Worm (Caenorhabditis elegans) whole organism, late embryonic: Measurements from ENCODE around the gene lin-31.
A peak's percentile ranks its signal among the peaks of the same experiment; 100 is the strongest.

Experiments
- K09A11.1 ChIP-seq: sonication (generic microtip); optimal IDR thresholded peaks from 2 replicates; lab custom pipeline; 2017; ENCODE audit warnings: antibody characterized with exemption, mild to moderate bottlenecking, missing genetic modification characterization, missing compliant biosample characterization; ENCODE audit not compliant: insufficient read depth
- T23F11.4 ChIP-seq: fragments of 200-800 bp; sonication (Bioruptor generic); optimal IDR thresholded peaks from 2 replicates; lab custom pipeline; 2018; ENCODE audit warnings: mild to moderate bottlenecking, missing genetic modification characterization, missing compliant biosample characterization
- Y22D7AL.16 ChIP-seq: sonication (generic microtip); optimal IDR thresholded peaks from 2 replicates; lab custom pipeline; 2016; ENCODE audit warnings: missing genetic modification characterization, missing compliant biosample characterization
- ahr-1 ChIP-seq: sonication (generic microtip); optimal IDR thresholded peaks from 2 replicates; lab custom pipeline; 2016; ENCODE audit warnings: missing genetic modification characterization, missing compliant biosample characterization
- ceh-19 ChIP-seq: fragments of 200-800 bp; sonication (Bioruptor generic); optimal IDR thresholded peaks from 2 replicates; lab custom pipeline; 2018; ENCODE audit warnings: mild to moderate bottlenecking, missing genetic modification characterization, missing compliant biosample characterization
- ceh-22 ChIP-seq: sonication (generic microtip); optimal IDR thresholded peaks from 2 replicates; lab custom pipeline; 2017; ENCODE audit warnings: missing biosample characterization, missing genetic modification characterization
- ceh-31 ChIP-seq: sonication (generic microtip); optimal IDR thresholded peaks from 2 replicates; lab custom pipeline; 2016; ENCODE audit warnings: missing genetic modification characterization, missing compliant biosample characterization
- ceh-34 ChIP-seq: sonication (generic microtip); optimal IDR thresholded peaks from 2 replicates; lab custom pipeline; 2016; ENCODE audit warnings: mild to moderate bottlenecking, missing genetic modification characterization, missing compliant biosample characterization
- ceh-6 ChIP-seq: fragments of 200-800 bp; sonication (Bioruptor generic); optimal IDR thresholded peaks from 2 replicates; lab custom pipeline; 2018; ENCODE audit warnings: mild to moderate bottlenecking, missing genetic modification characterization, missing compliant biosample characterization
- che-1 ChIP-seq: sonication (generic microtip); optimal IDR thresholded peaks from 2 replicates; lab custom pipeline; 2016; ENCODE audit warnings: mild to moderate bottlenecking, missing genetic modification characterization, missing compliant biosample characterization
- dve-1 ChIP-seq: sonication (generic microtip); optimal IDR thresholded peaks from 2 replicates; lab custom pipeline; 2017; ENCODE audit warnings: antibody characterized with exemption, mild to moderate bottlenecking, missing genetic modification characterization, missing compliant biosample characterization
- elt-4 ChIP-seq: sonication (generic microtip); optimal IDR thresholded peaks from 2 replicates; lab custom pipeline; 2016; ENCODE audit warnings: missing genetic modification characterization, missing compliant biosample characterization
- eyg-1 ChIP-seq: sonication (generic microtip); optimal IDR thresholded peaks from 2 replicates; lab custom pipeline; 2016; ENCODE audit warnings: missing genotype, missing genetic modification characterization, missing compliant biosample characterization
- fkh-10 ChIP-seq: fragments of 150-350 bp; optimal IDR thresholded peaks from 2 replicates; lab custom pipeline; 2014; ENCODE audit warnings: missing biosample characterization, missing genetic modification reagents, missing genetic modification characterization
- fkh-6 ChIP-seq: sonication (generic microtip); optimal IDR thresholded peaks from 2 replicates; lab custom pipeline; 2016; ENCODE audit warnings: missing genetic modification characterization, missing compliant biosample characterization
- hlh-30 ChIP-seq: sonication (generic microtip); optimal IDR thresholded peaks from 2 replicates; lab custom pipeline; 2017; ENCODE audit warnings: antibody characterized with exemption, missing genetic modification characterization, missing compliant biosample characterization; ENCODE audit not compliant: insufficient read depth
- hlh-6 ChIP-seq: sonication (generic microtip); optimal IDR thresholded peaks from 2 replicates; lab custom pipeline; 2016; ENCODE audit warnings: missing genotype, missing genetic modification characterization, missing compliant biosample characterization
- lin-11 ChIP-seq: fragments of 200-800 bp; sonication (Bioruptor generic); optimal IDR thresholded peaks from 2 replicates; lab custom pipeline; 2018; ENCODE audit warnings: mild to moderate bottlenecking, missing genetic modification characterization, missing compliant biosample characterization
- mec-3 ChIP-seq: sonication (generic microtip); optimal IDR thresholded peaks from 2 replicates; lab custom pipeline; 2016; ENCODE audit warnings: borderline replicate concordance, missing genetic modification characterization, missing compliant biosample characterization
- nfya-1 ChIP-seq: sonication (generic microtip); optimal IDR thresholded peaks from 2 replicates; lab custom pipeline; 2017; ENCODE audit warnings: missing genetic modification characterization, mild to moderate bottlenecking, missing compliant biosample characterization, antibody characterized with exemption, moderate library complexity
- nhr-232 ChIP-seq: sonication (generic microtip); optimal IDR thresholded peaks from 2 replicates; lab custom pipeline; 2016; ENCODE audit warnings: missing genetic modification characterization, missing compliant biosample characterization
- odd-2 ChIP-seq: sonication (generic microtip); optimal IDR thresholded peaks from 2 replicates; lab custom pipeline; 2017; ENCODE audit warnings: antibody characterized with exemption, mild to moderate bottlenecking, missing genetic modification characterization, missing compliant biosample characterization
- pat-9 ChIP-seq: fragments of 200-800 bp; sonication (Bioruptor generic); optimal IDR thresholded peaks from 2 replicates; lab custom pipeline; 2018; ENCODE audit warnings: mild to moderate bottlenecking, missing genetic modification characterization, moderate library complexity, missing compliant biosample characterization
- pqm-1 ChIP-seq: sonication (generic microtip); optimal IDR thresholded peaks from 2 replicates; lab custom pipeline; 2016; ENCODE audit warnings: missing genetic modification characterization, missing compliant biosample characterization
- pros-1 ChIP-seq: fragments of 150-350 bp; optimal IDR thresholded peaks from 2 replicates; lab custom pipeline; 2014; ENCODE audit warnings: missing biosample characterization, missing genetic modification reagents, missing genetic modification characterization
- syd-9 ChIP-seq: sonication (generic microtip); optimal IDR thresholded peaks from 2 replicates; lab custom pipeline; 2016; ENCODE audit warnings: mild to moderate bottlenecking, missing genetic modification characterization, moderate library complexity, missing compliant biosample characterization
- tbx-7 ChIP-seq: sonication (generic microtip); optimal IDR thresholded peaks from 2 replicates; lab custom pipeline; 2016; ENCODE audit warnings: missing genotype, missing genetic modification characterization, missing compliant biosample characterization
- ttx-3 ChIP-seq: sonication (generic microtip); optimal IDR thresholded peaks from 2 replicates; lab custom pipeline; 2016; ENCODE audit warnings: missing genetic modification reagents, missing genetic modification characterization, missing compliant biosample characterization
- unc-3 ChIP-seq, 2 experiments: fragments of 200-800 bp in 1 of 2; sonication (Bioruptor generic) in 1 of 2; sonication (generic microtip) in 1 of 2; conservative IDR thresholded peaks in 1 of 2; optimal IDR thresholded peaks in 1 of 2; 2 replicates each; pipeline versions ENCODE4 v1.3.6 to Lab custom; 2016 to 2022; ENCODE audit warnings: missing compliant biosample characterization in 2 of 2, missing genetic modification characterization in 2 of 2, missing genetic modification reagents in 1 of 2
- unc-42 ChIP-seq: sonication (generic microtip); optimal IDR thresholded peaks from 2 replicates; lab custom pipeline; 2016; ENCODE audit warnings: missing genotype, missing genetic modification characterization, missing compliant biosample characterization
- unc-55 ChIP-seq: sonication (generic microtip); optimal IDR thresholded peaks from 2 replicates; lab custom pipeline; 2017; ENCODE audit warnings: missing biosample characterization, missing genetic modification reagents, missing genetic modification characterization
- unc-86 ChIP-seq: sonication (generic microtip); optimal IDR thresholded peaks from 2 replicates; lab custom pipeline; 2016; ENCODE audit warnings: missing genetic modification characterization, missing compliant biosample characterization
- ztf-16 ChIP-seq: sonication (generic microtip); optimal IDR thresholded peaks from 2 replicates; lab custom pipeline; 2017; ENCODE audit warnings: missing genetic modification characterization, missing compliant biosample characterization

Gene lin-31

DNA sequence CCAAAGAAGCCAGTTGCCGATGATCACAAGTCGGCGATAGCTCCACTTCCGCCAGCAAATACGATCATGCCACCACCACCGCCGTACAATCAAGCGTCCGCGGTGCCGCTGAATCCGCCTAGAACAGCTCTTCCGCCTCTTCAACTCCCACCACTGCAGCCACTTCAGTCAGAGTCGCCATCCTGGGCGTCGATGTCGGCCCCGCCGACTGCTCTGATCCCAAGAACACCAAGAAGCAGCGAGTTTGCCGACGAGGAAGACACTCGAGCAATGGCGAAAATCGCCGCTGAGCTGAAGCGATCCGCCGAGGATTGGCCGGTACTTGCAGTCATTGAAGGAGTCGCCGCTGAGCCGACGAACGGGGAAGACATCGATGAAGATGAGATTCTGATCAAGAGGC lies 14.3 kb upstream of the lin-31 start:
- TF ChIP-seq che-1 (tag; lab: Kevin White, UChicago) (no peak), mec-3 (tag; lab: Kevin White, UChicago) (peak; percentile 34)
- TF ChIP-seq, all 69 proteins: peak for 1

DNA sequence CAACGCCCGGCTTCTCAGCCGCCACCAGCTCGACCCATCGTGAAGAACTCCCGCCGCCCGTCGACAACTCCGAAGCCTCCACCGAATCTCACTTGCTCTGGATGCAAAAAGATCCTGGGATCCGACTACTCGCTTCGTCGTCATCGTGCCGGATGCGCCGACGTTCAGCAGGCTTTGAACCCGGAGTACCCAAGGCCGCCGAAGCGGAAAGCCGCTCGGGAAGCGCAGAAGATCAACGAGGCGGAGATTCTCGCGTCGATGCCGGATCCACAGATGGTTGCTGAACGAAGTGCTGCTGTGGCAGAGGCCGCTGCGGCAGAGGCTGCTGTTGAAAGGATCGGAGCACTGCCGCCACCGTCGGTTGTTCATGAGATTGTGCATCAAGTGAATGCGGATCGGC lies 13.5 kb upstream of the lin-31 start:
- no peak for TF ChIP-seq nfya-1 (tag; lab: Kevin White, UChicago)
- TF ChIP-seq fkh-10 (GFP tag; lab: Kevin White, UChicago): no peak
- TF ChIP-seq mec-3 (tag; lab: Kevin White, UChicago): no peak
- no peak for TF ChIP-seq hlh-30
- no peak for TF ChIP-seq nhr-232 (tag; lab: Kevin White, UChicago)
- no peak for TF ChIP-seq elt-4 (tag; lab: Kevin White, UChicago)
- no peak for TF ChIP-seq unc-86 (tag; lab: Kevin White, UChicago)
- TF ChIP-seq syd-9 (tag; lab: Kevin White, UChicago): no peak
- no peak for TF ChIP-seq dve-1
- TF ChIP-seq ttx-3 (tag; lab: Kevin White, UChicago): no peak

DNA sequence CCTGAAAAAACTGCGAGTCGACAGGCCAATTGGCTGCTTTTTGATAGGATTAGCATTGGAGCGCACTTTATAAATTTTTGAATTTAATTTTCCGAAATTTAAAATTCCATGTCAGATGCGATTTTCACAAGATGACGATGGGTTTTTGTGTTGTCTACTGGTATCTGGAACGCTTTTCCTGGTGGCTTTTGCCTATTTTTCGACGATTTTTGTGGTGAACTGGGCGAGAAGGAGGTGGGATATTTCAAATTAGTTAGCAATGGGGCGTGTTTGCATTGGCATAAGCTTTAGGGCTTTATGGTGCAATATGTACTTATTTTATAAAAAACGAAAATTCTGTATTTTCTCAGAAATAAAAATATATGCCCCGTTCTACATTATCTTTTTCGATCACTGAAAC lies 10.2 kb upstream of the lin-31 start, which contains the start of gene K10G6.9:
K10G6.9 (plus strand) TSS at position 110 of the 400 bp plus-strand sequence.
- TF ChIP-seq dve-1 (no peak), unc-55 (GFP tag; lab: Kevin White, UChicago) (no peak), hlh-6 (tag; lab: Kevin White, UChicago) (no peak), fkh-6 (tag; lab: Kevin White, UChicago) (no peak), tbx-7 (tag; lab: Kevin White, UChicago) (no peak), ceh-19 (no peak), nfya-1 (tag; lab: Kevin White, UChicago) (no peak), odd-2 (tag; lab: Kevin White, UChicago) (no peak), ceh-34 (tag; lab: Kevin White, UChicago) (no peak), ceh-6 (GFP tag; lab: Kevin White, UChicago) (no peak), unc-42 (tag; lab: Kevin White, UChicago) (no peak), ceh-22 (no peak), pqm-1 (tag; lab: Kevin White, UChicago) (no peak), T23F11.4 (GFP tag; lab: Kevin White, UChicago) (no peak), Y22D7AL.16 (tag; lab: Kevin White, UChicago) (no peak)

DNA sequence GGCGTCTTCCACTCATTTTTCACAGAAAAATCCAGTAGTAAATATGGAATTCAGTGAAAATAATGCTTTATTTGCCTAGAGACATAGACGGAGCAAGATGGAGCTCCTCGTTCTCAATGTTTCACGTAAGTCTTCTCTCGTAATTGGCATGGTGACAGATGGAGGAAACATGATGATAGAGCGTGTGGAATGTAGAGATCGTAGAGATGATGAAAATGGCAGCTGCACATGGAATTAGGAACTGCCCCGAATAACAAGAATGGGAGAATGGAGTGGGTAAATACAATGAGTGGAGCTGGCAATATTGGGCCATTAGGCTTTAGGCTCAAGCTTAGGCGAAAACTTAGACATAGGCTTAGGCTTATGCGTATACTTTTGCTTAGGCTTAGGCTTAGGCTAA lies 7.4 kb upstream of the lin-31 start, which contains the start of gene cank-26:
cank-26 (minus strand) TSS at position 113 of the 400 bp plus-strand sequence.
- TF ChIP-seq unc-42 (tag; lab: Kevin White, UChicago): peak; percentile 58
- TF ChIP-seq mec-3 (tag; lab: Kevin White, UChicago): no peak
- peak; percentile 52 for TF ChIP-seq ceh-31

DNA sequence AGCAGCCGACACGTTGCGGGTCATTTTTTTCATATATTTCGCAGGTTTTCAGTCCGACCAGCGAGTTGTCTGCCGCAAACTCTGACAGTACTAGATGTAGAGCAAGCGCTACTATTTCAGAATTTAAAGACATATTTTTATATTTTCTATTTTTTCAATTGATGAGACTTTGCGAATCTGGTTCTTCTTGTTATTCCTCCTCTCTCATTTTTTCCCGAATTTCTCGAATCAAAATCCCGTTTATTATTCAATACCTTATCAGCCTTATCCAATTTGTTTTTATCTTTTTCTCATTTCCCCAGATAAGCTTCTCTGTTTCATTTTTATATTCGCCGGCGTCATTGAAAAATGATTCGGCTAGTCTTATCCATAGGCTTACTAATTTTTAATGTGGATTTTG lies 6.4 kb upstream of the lin-31 start, which contains the start of gene dos-2:
dos-2 (plus strand) TSS at position 301 of the 400 bp plus-strand sequence.
- TF ChIP-seq pros-1 (no peak), eyg-1 (tag; lab: Kevin White, UChicago) (no peak)

DNA sequence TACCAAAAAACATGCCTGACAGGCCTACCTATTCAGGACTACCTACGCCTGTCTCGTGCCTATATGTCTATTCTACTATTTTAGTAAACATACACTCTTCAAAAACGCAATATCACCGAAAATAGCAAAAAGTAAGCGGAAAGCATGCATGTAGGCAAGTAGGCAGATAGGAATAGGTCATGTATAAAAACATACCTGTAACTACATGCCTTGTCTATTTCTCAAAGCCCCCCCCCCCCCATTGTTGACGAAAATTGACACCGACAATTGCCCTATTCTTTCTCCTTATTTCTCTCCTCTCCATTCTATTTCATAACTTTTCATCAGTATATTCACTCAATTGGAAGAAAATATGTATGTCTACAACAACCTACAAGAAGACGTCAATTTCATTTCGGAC lies 4.2 kb upstream of the lin-31 start:
- TF ChIP-seq pat-9 (tag; lab: Kevin White, UChicago) (no peak), syd-9 (tag; lab: Kevin White, UChicago) (no peak), unc-3 (GFP tag; conservative IDR thresholded peaks at IDR 0.05; lab: Robert Waterston, UW) (no peak), unc-3 (tag; optimal IDR thresholded peaks at IDR 0.05; lab: Kevin White, UChicago) (no peak), ceh-6 (GFP tag; lab: Kevin White, UChicago) (no peak), pqm-1 (tag; lab: Kevin White, UChicago) (no peak), hlh-30 (no peak), ahr-1 (tag; lab: Kevin White, UChicago) (no peak), ztf-16 (tag; lab: Kevin White, UChicago) (no peak), K09A11.1 (tag; lab: Kevin White, UChicago) (no peak), lin-11 (tag; lab: Kevin White, UChicago) (no peak)
